Worm (Caenorhabditis elegans) whole organism, L4 larva: ENCODE results near the gene F55A4.3.

Experiments
- F37D6.2 ChIP-seq: sonication (generic microtip); optimal IDR thresholded peaks from 2 replicates; lab custom pipeline; 2016; ENCODE audit warnings: mild to moderate bottlenecking, missing genetic modification characterization, missing compliant biosample characterization
- F44E2.7 ChIP-seq: fragments of 200-800 bp; sonication (Bioruptor generic); IDR thresholded peaks from 2 replicates; pipeline ENCODE4 v2.1.2; 2022; ENCODE audit warnings: missing genetic modification characterization, missing compliant biosample characterization
- T26A8.4 ChIP-seq: fragments of 200-800 bp; sonication (Bioruptor generic); IDR thresholded peaks from 2 replicates; pipeline ENCODE4 v1.3.6; 2022; ENCODE audit warnings: missing genetic modification characterization, missing compliant biosample characterization
- ZK337.2 ChIP-seq: fragments of 200-800 bp; sonication (Bioruptor generic); IDR thresholded peaks from 2 replicates; pipeline ENCODE4 v1.3.6; 2022; ENCODE audit warnings: missing genetic modification reagents, missing genetic modification characterization, missing compliant biosample characterization
- aha-1 ChIP-seq: fragments of 150-350 bp; peaks from one replicate; lab custom pipeline; 2014; ENCODE audit warnings: missing biosample characterization, missing genetic modification characterization
- aly-2 ChIP-seq: sonication (generic microtip); optimal IDR thresholded peaks from 2 replicates; lab custom pipeline; 2018; ENCODE audit warnings: missing biosample characterization, missing genetic modification characterization
- ama-1 ChIP-seq: fragments of 150-350 bp; optimal IDR thresholded peaks from 2 replicates; lab custom pipeline; 2014; ENCODE audit warnings: inconsistent platforms, mixed read lengths
- ceh-28 ChIP-seq: fragments of 150-350 bp; optimal IDR thresholded peaks from 2 replicates; lab custom pipeline; 2014; ENCODE audit warnings: missing biosample characterization, missing genetic modification reagents, missing genetic modification characterization
- cey-2 ChIP-seq: sonication (generic microtip); optimal IDR thresholded peaks from 3 replicates; lab custom pipeline; 2017; ENCODE audit warnings: missing genetic modification characterization, mild to moderate bottlenecking, missing compliant biosample characterization, antibody characterized with exemption, borderline replicate concordance; ENCODE audit not compliant: insufficient read depth
- ctbp-1 ChIP-seq: fragments of 200-800 bp; sonication (Bioruptor generic); IDR thresholded peaks from 2 replicates; pipeline ENCODE4 v1.3.6; 2022; ENCODE audit warnings: missing genetic modification reagents, missing genetic modification characterization, missing compliant biosample characterization
- daf-8 ChIP-seq: fragments of 200-800 bp; sonication (Bioruptor generic); IDR thresholded peaks from 2 replicates; pipeline ENCODE4 v1.3.6; 2022; ENCODE audit warnings: missing genetic modification characterization, missing compliant biosample characterization
- dmd-6 ChIP-seq: fragments of 200-800 bp; sonication (Bioruptor generic); IDR thresholded peaks from 2 replicates; pipeline ENCODE4 v1.3.6; 2022; ENCODE audit warnings: missing genetic modification reagents, missing genetic modification characterization, missing compliant biosample characterization
- duxl-1 ChIP-seq: sonication (generic microtip); optimal IDR thresholded peaks from 2 replicates; lab custom pipeline; 2016; ENCODE audit warnings: mild to moderate bottlenecking, missing genetic modification characterization, moderate library complexity, missing compliant biosample characterization; ENCODE audit not compliant: poor library complexity
- dve-1 ChIP-seq: sonication (generic microtip); optimal IDR thresholded peaks from 2 replicates; lab custom pipeline; 2017; ENCODE audit warnings: antibody characterized with exemption, mild to moderate bottlenecking, missing genetic modification characterization, missing compliant biosample characterization; ENCODE audit not compliant: insufficient read depth
- egl-43 ChIP-seq: fragments of 200-800 bp; sonication (Bioruptor generic); IDR thresholded peaks from 2 replicates; pipeline ENCODE4 v1.3.6; 2022; ENCODE audit warnings: missing genetic modification reagents, missing genetic modification characterization, missing compliant biosample characterization
- gei-8 ChIP-seq: fragments of 200-800 bp; sonication (Bioruptor generic); optimal IDR thresholded peaks from 2 replicates; lab custom pipeline; 2018; ENCODE audit warnings: mild to moderate bottlenecking, missing genetic modification characterization, missing compliant biosample characterization
- hmg-1.1 ChIP-seq: fragments of 200-800 bp; sonication (Bioruptor generic); IDR thresholded peaks from 2 replicates; pipeline ENCODE4 v1.3.6; 2022; ENCODE audit warnings: missing genetic modification reagents, missing genetic modification characterization, missing compliant biosample characterization
- lim-7 ChIP-seq: fragments of 200-800 bp; sonication (Bioruptor generic); IDR thresholded peaks from 2 replicates; pipeline ENCODE4 v1.3.6; 2022; ENCODE audit warnings: missing genetic modification characterization, missing compliant biosample characterization
- lin-1 ChIP-seq: fragments of 200-800 bp; sonication (Bioruptor generic); IDR thresholded peaks from 2 replicates; pipeline ENCODE4 v1.3.6; 2022; ENCODE audit warnings: missing genetic modification reagents, missing genetic modification characterization, missing compliant biosample characterization
- lin-13 ChIP-seq: fragments of 150-350 bp; optimal IDR thresholded peaks from 2 replicates; lab custom pipeline; 2014; ENCODE audit warnings: missing biosample characterization, missing genetic modification reagents, missing genetic modification characterization
- lin-38 ChIP-seq: fragments of 200-800 bp; sonication (Bioruptor generic); IDR thresholded peaks from 2 replicates; pipeline ENCODE4 v1.3.6; 2022; ENCODE audit warnings: missing genetic modification reagents, missing genetic modification characterization, missing compliant biosample characterization
- lin-39 ChIP-seq: fragments of 150-350 bp; optimal IDR thresholded peaks from 2 replicates; lab custom pipeline; 2014; ENCODE audit warnings: missing biosample characterization, missing genetic modification reagents, missing genetic modification characterization
- lir-3 ChIP-seq: sonication (generic microtip); optimal IDR thresholded peaks from 2 replicates; lab custom pipeline; 2016; ENCODE audit warnings: mild to moderate bottlenecking, missing genetic modification characterization, missing compliant biosample characterization
- lsy-2 ChIP-seq, 2 experiments: fragments of 150-350 bp in 1 of 2; sonication (generic microtip) in 1 of 2; optimal IDR thresholded peaks; 2 replicates each; lab custom pipeline; 2014 to 2017; ENCODE audit warnings: missing biosample characterization in 2 of 2, missing genetic modification characterization in 2 of 2
- madf-5 ChIP-seq, 2 experiments: fragments of 200-800 bp; sonication (Bioruptor generic); IDR thresholded peaks; 2 replicates each; pipeline ENCODE4 v1.3.6; 2022; ENCODE audit warnings: missing compliant biosample characterization in 2 of 2, missing genetic modification characterization in 2 of 2
- madf-9 ChIP-seq: fragments of 200-800 bp; sonication (Bioruptor generic); conservative IDR thresholded peaks from 2 replicates; pipeline ENCODE4 v1.3.6; 2022; ENCODE audit warnings: missing genetic modification reagents, missing genetic modification characterization, missing compliant biosample characterization
- mdt-29 ChIP-seq: fragments of 200-800 bp; sonication (Bioruptor generic); IDR thresholded peaks from 2 replicates; pipeline ENCODE4 v1.3.6; 2022; ENCODE audit warnings: missing genetic modification reagents, missing genetic modification characterization, missing compliant biosample characterization
- mxl-3 ChIP-seq: fragments of 200-800 bp; sonication (Bioruptor generic); optimal IDR thresholded peaks from 2 replicates; lab custom pipeline; 2018; ENCODE audit warnings: mild to moderate bottlenecking, missing genetic modification characterization, missing compliant biosample characterization
- nhr-10 ChIP-seq: fragments of 150-350 bp; optimal IDR thresholded peaks from 2 replicates; lab custom pipeline; 2014; ENCODE audit warnings: missing biosample characterization, missing genetic modification characterization
- nhr-102 ChIP-seq: sonication (generic microtip); optimal IDR thresholded peaks from 2 replicates; lab custom pipeline; 2016; ENCODE audit warnings: mild to moderate bottlenecking, missing genetic modification characterization, moderate library complexity, missing compliant biosample characterization
- nhr-28 ChIP-seq: fragments of 150-350 bp; optimal IDR thresholded peaks from 2 replicates; lab custom pipeline; 2014; ENCODE audit warnings: missing biosample characterization, missing genetic modification characterization
- nhr-77 ChIP-seq: fragments of 150-350 bp; optimal IDR thresholded peaks from 2 replicates; lab custom pipeline; 2014; ENCODE audit warnings: missing biosample characterization, missing genetic modification characterization
- pha-4 ChIP-seq, 2 experiments: fragments of 150-350 bp in 1 of 2; fragments of 200-800 bp in 1 of 2; sonication (Bioruptor generic) in 1 of 2; IDR thresholded peaks in 1 of 2; optimal IDR thresholded peaks in 1 of 2; 2 replicates each; pipeline versions ENCODE4 v1.3.6 to Lab custom; 2014 to 2022; ENCODE audit warnings: missing genetic modification characterization in 2 of 2, missing genetic modification reagents in 2 of 2, missing biosample characterization in 1 of 2, missing compliant biosample characterization in 1 of 2
- php-3 ChIP-seq: fragments of 200-800 bp; sonication (Bioruptor generic); IDR thresholded peaks from 2 replicates; pipeline ENCODE4 v1.3.6; 2022; ENCODE audit warnings: missing genetic modification reagents, missing genetic modification characterization, missing compliant biosample characterization
- pqm-1 ChIP-seq: sonication (generic microtip); optimal IDR thresholded peaks from 2 replicates; lab custom pipeline; 2017; ENCODE audit warnings: missing biosample characterization, missing genetic modification characterization
- rbr-2 ChIP-seq: sonication (generic microtip); optimal IDR thresholded peaks from 2 replicates; lab custom pipeline; 2016; ENCODE audit warnings: missing genotype, missing genetic modification characterization, missing compliant biosample characterization
- saeg-2 ChIP-seq: fragments of 200-800 bp; sonication (Bioruptor generic); IDR thresholded peaks from 2 replicates; pipeline ENCODE4 v1.3.6; 2022; ENCODE audit warnings: missing genetic modification reagents, missing genetic modification characterization, missing compliant biosample characterization
- sdz-12 ChIP-seq: fragments of 200-800 bp; sonication (Bioruptor generic); optimal IDR thresholded peaks from 2 replicates; lab custom pipeline; 2018; ENCODE audit warnings: mild to moderate bottlenecking, missing genetic modification characterization, missing compliant biosample characterization
- set-16 ChIP-seq: fragments of 200-800 bp; sonication (Bioruptor generic); IDR thresholded peaks from 2 replicates; pipeline ENCODE4 v1.3.6; 2022; ENCODE audit warnings: missing genetic modification reagents, missing genetic modification characterization, missing compliant biosample characterization
- skn-1 ChIP-seq: fragments of 150-350 bp; optimal IDR thresholded peaks from 2 replicates; lab custom pipeline; 2014; ENCODE audit warnings: missing biosample characterization, missing genetic modification characterization
- snpc-1.2 ChIP-seq: fragments of 200-800 bp; sonication (Bioruptor generic); IDR thresholded peaks from 2 replicates; pipeline ENCODE4 v1.3.6; 2022; ENCODE audit warnings: missing genetic modification reagents, missing genetic modification characterization, missing compliant biosample characterization
- spr-1 ChIP-seq: sonication (generic microtip); optimal IDR thresholded peaks from 2 replicates; lab custom pipeline; 2016; ENCODE audit warnings: mild to moderate bottlenecking, missing genetic modification characterization, missing compliant biosample characterization
- spr-3 ChIP-seq: fragments of 200-800 bp; sonication (Bioruptor generic); optimal IDR thresholded peaks from 2 replicates; lab custom pipeline; 2018; ENCODE audit warnings: mild to moderate bottlenecking, missing genetic modification characterization, missing compliant biosample characterization
- tag-97 ChIP-seq: fragments of 200-800 bp; sonication (Bioruptor generic); IDR thresholded peaks from 2 replicates; pipeline ENCODE4 v1.3.6; 2022; ENCODE audit warnings: missing genetic modification characterization, missing compliant biosample characterization
- zfp-3 ChIP-seq: fragments of 200-800 bp; sonication (Bioruptor generic); conservative IDR thresholded peaks from 2 replicates; pipeline ENCODE4 v1.3.6; 2022; ENCODE audit warnings: missing genetic modification reagents, missing genetic modification characterization, missing compliant biosample characterization
- zip-11 ChIP-seq: fragments of 200-800 bp; sonication (Bioruptor generic); IDR thresholded peaks from 2 replicates; pipeline ENCODE4 v1.3.6; 2022; ENCODE audit warnings: missing genetic modification characterization, missing compliant biosample characterization
- zip-2 ChIP-seq: fragments of 150-350 bp; optimal IDR thresholded peaks from 2 replicates; lab custom pipeline; 2014; ENCODE audit warnings: missing biosample characterization, missing genetic modification characterization
- ztf-7 ChIP-seq: fragments of 150-350 bp; optimal IDR thresholded peaks from 2 replicates; lab custom pipeline; 2014; ENCODE audit warnings: missing biosample characterization, missing genetic modification characterization

Gene F55A4.3

DNA sequence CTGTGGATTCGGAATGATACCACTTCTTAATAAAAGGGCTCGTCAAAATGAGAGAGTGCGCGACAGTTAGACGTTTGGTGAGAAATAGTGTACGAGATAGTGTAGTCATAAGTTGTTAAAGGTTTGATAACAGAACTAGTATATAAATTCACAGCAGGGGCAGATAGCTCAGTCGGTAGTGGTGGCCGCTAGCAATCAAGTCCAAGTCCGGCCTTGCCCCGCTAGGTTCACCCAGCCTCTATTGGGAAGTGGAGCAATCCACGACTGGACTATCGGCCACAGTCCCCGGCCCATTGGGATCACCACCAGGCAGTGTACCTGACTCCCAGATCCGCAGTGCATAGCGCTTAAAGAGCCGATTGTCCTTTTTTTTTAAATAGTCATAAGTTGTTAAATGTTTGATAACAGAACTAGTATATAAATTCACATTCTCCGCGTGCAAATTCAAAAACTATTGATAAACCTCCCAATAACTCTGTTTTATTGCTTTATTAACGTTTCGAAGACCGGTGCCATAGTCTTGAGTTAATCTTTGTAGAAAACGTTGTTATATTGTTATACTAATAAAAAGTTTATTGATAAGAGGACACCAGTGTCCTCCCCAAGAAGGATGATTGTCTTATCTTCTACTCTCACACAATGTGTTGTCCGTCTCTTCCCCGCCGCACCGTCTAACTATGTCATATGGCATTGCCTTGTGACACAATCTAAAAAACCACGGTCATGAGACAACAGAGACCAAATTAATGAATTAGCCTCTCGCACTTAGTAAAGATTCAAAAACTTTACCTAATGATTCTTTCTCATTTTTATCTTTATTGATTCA lies 14.1 kb downstream of the F55A4.3 start:
- TF ChIP-seq F37D6.2, result no peak
- no peak for TF ChIP-seq zip-2 (tag; lab: Kevin White, UChicago)
- peak; percentile 15 for TF ChIP-seq spr-3 (GFP tag; lab: Kevin White, UChicago)
- TF ChIP-seq nhr-102 (tag; lab: Kevin White, UChicago), result peak; percentile 60
- no peak for TF ChIP-seq tag-97
- TF ChIP-seq lsy-2 (tag; optimal IDR thresholded peaks at IDR 0.05; lab: Kevin White, UChicago), result peak in 1 of 2 experiments; percentile 28
- TF ChIP-seq duxl-1 (tag; lab: Kevin White, UChicago), result peak; percentile 63
- no peak for TF ChIP-seq F44E2.7 (GFP tag; lab: Robert Waterston, UW)
- TF ChIP-seq zfp-3 (GFP tag; lab: Robert Waterston, UW), result peak; percentile 64; the same call in 1 of the 2 replicates
- peak; percentile 40; the same call in 1 of the 2 replicates for TF ChIP-seq madf-9 (GFP tag; lab: Robert Waterston, UW)
- peak; percentile 42; the same call in 1 of the 2 replicates for TF ChIP-seq mdt-29 (GFP tag; lab: Robert Waterston, UW)
- peak; percentile 85 for TF ChIP-seq dmd-6
- TF ChIP-seq ctbp-1 (GFP tag; lab: Robert Waterston, UW), result 0 out of 2 replicates have a peak, but pooled peaks have one; percentile 27
- TF ChIP-seq ztf-7 (tag; lab: Kevin White, UChicago), result peak; percentile 51
- TF ChIP-seq sdz-12 (GFP tag; lab: Kevin White, UChicago), result peak; percentile 22
- TF ChIP-seq skn-1 (tag; lab: Kevin White, UChicago), result no peak
- peak; percentile 3 for TF ChIP-seq gei-8
- TF ChIP-seq lim-7, result no peak
- peak; percentile 39; the same call in 1 of the 2 replicates for TF ChIP-seq lin-38 (GFP tag; lab: Robert Waterston, UW)
- TF ChIP-seq lin-13 (GFP tag; lab: Kevin White, UChicago), result peak; percentile 17
- TF ChIP-seq daf-8 (GFP tag; lab: Robert Waterston, UW), result no peak
- no peak for TF ChIP-seq cey-2 (tag; lab: Kevin White, UChicago)
- no peak for TF ChIP-seq zip-11 (GFP tag; lab: Robert Waterston, UW)
- TF ChIP-seq pha-4 (GFP tag; IDR thresholded peaks at IDR 0.05; lab: Robert Waterston, UW), result peak; percentile 64; the same call in 1 of the 2 replicates
- no peak for TF ChIP-seq pha-4 (tag; optimal IDR thresholded peaks at IDR 0.05; lab: Kevin White, UChicago)
- TF ChIP-seq lin-1 (GFP tag; lab: Robert Waterston, UW), result peak; percentile 52; the same call in 1 of the 2 replicates
- peak; percentile 19 for TF ChIP-seq aha-1 (tag; lab: Kevin White, UChicago)
- peak; percentile 53 for TF ChIP-seq T26A8.4 (GFP tag; lab: Robert Waterston, UW)
- 0 out of 4 replicates have a peak, but pooled peaks of 1 of the 2 experiments have one; percentile 60 for TF ChIP-seq madf-5 (GFP tag; IDR thresholded peaks at IDR 0.05; lab: Robert Waterston, UW)
- TF ChIP-seq ceh-28 (tag; lab: Kevin White, UChicago), result no peak
- TF ChIP-seq dve-1 (tag; lab: Kevin White, UChicago), result peak; percentile 92
- TF ChIP-seq aly-2 (tag; lab: Kevin White, UChicago), result no peak
- peak; percentile 26 for TF ChIP-seq spr-1 (tag; lab: Kevin White, UChicago)
- peak; percentile 55 for TF ChIP-seq snpc-1.2 (GFP tag; lab: Robert Waterston, UW)
- TF ChIP-seq lin-39, result no peak
- 0 out of 2 replicates have a peak, but pooled peaks have one; percentile 38 for TF ChIP-seq saeg-2
- peak; percentile 78 for TF ChIP-seq set-16 (GFP tag; lab: Robert Waterston, UW)
- TF ChIP-seq php-3 (GFP tag; lab: Robert Waterston, UW), result peak; percentile 89
- peak; percentile 85 for TF ChIP-seq pqm-1
- no peak for TF ChIP-seq rbr-2 (tag; lab: Kevin White, UChicago)
- no peak for TF ChIP-seq lir-3
- peak; percentile 15 for TF ChIP-seq mxl-3 (GFP tag; lab: Kevin White, UChicago)
- peak; percentile 43; the same call in 1 of the 2 replicates for TF ChIP-seq hmg-1.1 (GFP tag; lab: Robert Waterston, UW)
- peak; percentile 68 for TF ChIP-seq egl-43 (GFP tag; lab: Robert Waterston, UW)
- peak; percentile 78 for TF ChIP-seq nhr-10
- 0 out of 2 replicates have a peak, but pooled peaks have one; percentile 11 for TF ChIP-seq ZK337.2 (GFP tag; lab: Robert Waterston, UW)
- TF ChIP-seq nhr-28 (tag; lab: Kevin White, UChicago), result peak; percentile 94
- TF ChIP-seq ama-1 (lab: Kevin White, UChicago), result peak; percentile 80
- peak; percentile 70 for TF ChIP-seq nhr-77
